Worm (Caenorhabditis elegans) whole organism, mixed stage, embryonic: ENCODE results near the gene srx-95.

Experiments used
- M03D4.4 ChIP-seq: sonication (generic microtip); optimal IDR thresholded peaks from 2 replicates; lab custom pipeline; 2017; ENCODE audit warnings: mild to moderate bottlenecking, missing genetic modification characterization, missing compliant biosample characterization
- bed-3 ChIP-seq: fragments of 200-800 bp; sonication (Bioruptor generic); optimal IDR thresholded peaks from 3 replicates; lab custom pipeline; 2018; ENCODE audit warnings: mild to moderate bottlenecking, missing genetic modification characterization, moderate library complexity, missing compliant biosample characterization
- blmp-1 ChIP-seq: fragments of 150-350 bp; optimal IDR thresholded peaks from 2 replicates; lab custom pipeline; 2014; ENCODE audit warnings: missing biosample characterization, missing genetic modification characterization
- ceh-39 ChIP-seq: fragments of 150-350 bp; optimal IDR thresholded peaks from 2 replicates; lab custom pipeline; 2014; ENCODE audit warnings: missing biosample characterization, missing genetic modification characterization
- ceh-43 ChIP-seq: fragments of 200-800 bp; sonication (Bioruptor generic); optimal IDR thresholded peaks from 2 replicates; lab custom pipeline; 2018; ENCODE audit warnings: mild to moderate bottlenecking, missing genetic modification characterization, moderate library complexity, missing compliant biosample characterization
- ceh-83 ChIP-seq: fragments of 200-800 bp; sonication (Bioruptor generic); optimal IDR thresholded peaks from 2 replicates; lab custom pipeline; 2018; ENCODE audit warnings: mild to moderate bottlenecking, missing genetic modification characterization, missing compliant biosample characterization
- ces-1 ChIP-seq: fragments of 150-350 bp; optimal IDR thresholded peaks from 2 replicates; lab custom pipeline; 2014; ENCODE audit warnings: missing biosample characterization, missing genetic modification reagents, missing genetic modification characterization
- cnd-1 ChIP-seq: fragments of 200-800 bp; sonication (Bioruptor generic); optimal IDR thresholded peaks from 2 replicates; lab custom pipeline; 2018; ENCODE audit warnings: mild to moderate bottlenecking, missing genetic modification characterization, missing compliant biosample characterization
- drap-1 ChIP-seq: fragments of 200-800 bp; sonication (Bioruptor generic); optimal IDR thresholded peaks from 3 replicates; lab custom pipeline; 2018; ENCODE audit warnings: mild to moderate bottlenecking, missing genetic modification characterization, missing compliant biosample characterization
- elt-1 ChIP-seq: sonication (generic microtip); optimal IDR thresholded peaks from 2 replicates; lab custom pipeline; 2017; ENCODE audit warnings: missing genetic modification characterization, mild to moderate bottlenecking, missing compliant biosample characterization, antibody characterized with exemption, moderate library complexity, borderline replicate concordance; ENCODE audit not compliant: insufficient read depth
- elt-3 ChIP-seq: fragments of 150-350 bp; optimal IDR thresholded peaks from 2 replicates; lab custom pipeline; 2014; ENCODE audit warnings: missing biosample characterization, missing genetic modification characterization
- flh-1 ChIP-seq: fragments of 200-800 bp; sonication (Bioruptor generic); optimal IDR thresholded peaks from 2 replicates; lab custom pipeline; 2018; ENCODE audit warnings: mild to moderate bottlenecking, missing genetic modification characterization, moderate library complexity, missing compliant biosample characterization
- ham-2 ChIP-seq: fragments of 200-800 bp; sonication (Bioruptor generic); optimal IDR thresholded peaks from 2 replicates; lab custom pipeline; 2018; ENCODE audit warnings: mild to moderate bottlenecking, missing genetic modification characterization, missing compliant biosample characterization
- hlh-1 ChIP-seq: fragments of 150-350 bp; optimal IDR thresholded peaks from 2 replicates; lab custom pipeline; 2014; ENCODE audit warnings: missing biosample characterization, missing genetic modification reagents, missing genetic modification characterization
- lin-13 ChIP-seq: fragments of 150-350 bp; optimal IDR thresholded peaks from 2 replicates; lab custom pipeline; 2014; ENCODE audit warnings: missing biosample characterization, missing genetic modification characterization
- lin-32 ChIP-seq: fragments of 200-800 bp; sonication (Bioruptor generic); optimal IDR thresholded peaks from 2 replicates; lab custom pipeline; 2018; ENCODE audit warnings: mild to moderate bottlenecking, missing genetic modification characterization, missing compliant biosample characterization
- lsy-2 ChIP-seq: fragments of 150-350 bp; optimal IDR thresholded peaks from 2 replicates; lab custom pipeline; 2014; ENCODE audit warnings: missing biosample characterization, missing genetic modification characterization
- mab-5 ChIP-seq: fragments of 150-350 bp; optimal IDR thresholded peaks from 2 replicates; lab custom pipeline; 2014; ENCODE audit warnings: missing biosample characterization, missing genetic modification characterization
- mep-1 ChIP-seq: fragments of 150-350 bp; optimal IDR thresholded peaks from 2 replicates; lab custom pipeline; 2017; ENCODE audit warnings: missing biosample characterization, missing genetic modification reagents, missing genetic modification characterization, inconsistent platforms
- mls-2 ChIP-seq: sonication (generic microtip); optimal IDR thresholded peaks from 2 replicates; lab custom pipeline; 2016; ENCODE audit warnings: mild to moderate bottlenecking, missing genetic modification characterization, moderate library complexity, missing compliant biosample characterization
- nhr-12 ChIP-seq: fragments of 150-350 bp; optimal IDR thresholded peaks from 2 replicates; lab custom pipeline; 2014; ENCODE audit warnings: missing biosample characterization, missing genetic modification characterization
- nhr-237 ChIP-seq: fragments of 150-350 bp; optimal IDR thresholded peaks from 2 replicates; lab custom pipeline; 2014; ENCODE audit warnings: missing biosample characterization, missing genetic modification characterization
- nhr-28 ChIP-seq: fragments of 150-350 bp; optimal IDR thresholded peaks from 2 replicates; lab custom pipeline; 2014; ENCODE audit warnings: missing biosample characterization, missing genetic modification characterization
- nhr-76 ChIP-seq: sonication (generic microtip); optimal IDR thresholded peaks from 2 replicates; lab custom pipeline; 2017; ENCODE audit warnings: missing biosample characterization, missing genetic modification characterization
- pha-4 ChIP-seq: fragments of 150-350 bp; optimal IDR thresholded peaks from 2 replicates; lab custom pipeline; 2018; ENCODE audit warnings: missing biosample characterization, missing genetic modification reagents, missing genetic modification characterization
- sptf-1 ChIP-seq: sonication (generic microtip); optimal IDR thresholded peaks from 2 replicates; lab custom pipeline; 2017; ENCODE audit warnings: mild to moderate bottlenecking, missing genetic modification characterization, moderate library complexity, missing compliant biosample characterization
- tbx-8 ChIP-seq: fragments of 200-800 bp; sonication (Bioruptor generic); optimal IDR thresholded peaks from 2 replicates; lab custom pipeline; 2018; ENCODE audit warnings: mild to moderate bottlenecking, missing genetic modification characterization, moderate library complexity, missing compliant biosample characterization
- unc-120 ChIP-seq: sonication (generic microtip); optimal IDR thresholded peaks from 2 replicates; lab custom pipeline; 2017; ENCODE audit warnings: missing genetic modification characterization, missing compliant biosample characterization; ENCODE audit not compliant: poor library complexity, severe bottlenecking
- unc-39 ChIP-seq: fragments of 150-350 bp; optimal IDR thresholded peaks from 2 replicates; lab custom pipeline; 2014; ENCODE audit warnings: missing biosample characterization, missing genetic modification characterization
- unc-62 ChIP-seq: fragments of 150-350 bp; optimal IDR thresholded peaks from 2 replicates; lab custom pipeline; 2014; ENCODE audit warnings: missing biosample characterization, missing genetic modification reagents, missing genetic modification characterization
- zip-8 ChIP-seq: fragments of 150-350 bp; optimal IDR thresholded peaks from 2 replicates; lab custom pipeline; 2014; ENCODE audit warnings: missing biosample characterization, missing genetic modification characterization

The srx-95 gene

DNA sequence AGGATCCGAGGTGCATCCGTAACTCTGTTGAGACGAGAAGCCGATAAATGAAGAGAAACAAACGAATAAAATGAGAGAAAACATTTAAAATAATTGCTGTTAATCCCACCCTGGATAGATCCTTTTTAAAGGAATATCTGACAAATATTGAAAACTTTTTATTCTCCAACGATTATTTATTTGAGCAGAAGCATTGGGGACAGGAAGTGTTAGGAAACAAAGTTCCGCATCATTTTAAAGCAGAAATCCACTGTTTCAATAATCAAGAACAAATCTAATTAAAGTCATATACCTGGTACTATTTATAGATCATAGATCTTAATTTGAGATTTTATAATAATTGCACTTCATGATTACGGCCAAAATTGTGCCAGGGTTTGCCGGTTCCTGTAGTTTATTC is 3.6 kb downstream of the srx-95 start, which contains the start of gene F41G3.20:
F41G3.20 (minus strand) TSS at position 101 of the 400 bp plus-strand sequence.
- TF ChIP-seq sptf-1 (tag; lab: Kevin White, UChicago) (no peak), unc-62 (GFP tag; lab: Kevin White, UChicago) (no peak), mab-5 (tag; lab: Kevin White, UChicago) (no peak), ceh-43 (no peak), ceh-83 (no peak), cnd-1 (tag; lab: Kevin White, UChicago) (no peak), M03D4.4 (tag; lab: Kevin White, UChicago) (no peak), elt-1 (tag; lab: Kevin White, UChicago) (no peak), hlh-1 (tag; lab: Kevin White, UChicago) (no peak), nhr-237 (tag; lab: Kevin White, UChicago) (no peak), drap-1 (GFP tag; lab: Kevin White, UChicago) (no peak), lin-13 (tag; lab: Kevin White, UChicago) (no peak), blmp-1 (no peak), lin-32 (GFP tag; lab: Kevin White, UChicago) (no peak), ham-2 (no peak), nhr-28 (tag; lab: Kevin White, UChicago) (no peak), ceh-39 (tag; lab: Kevin White, UChicago) (no peak), lsy-2 (tag; lab: Kevin White, UChicago) (no peak)

DNA sequence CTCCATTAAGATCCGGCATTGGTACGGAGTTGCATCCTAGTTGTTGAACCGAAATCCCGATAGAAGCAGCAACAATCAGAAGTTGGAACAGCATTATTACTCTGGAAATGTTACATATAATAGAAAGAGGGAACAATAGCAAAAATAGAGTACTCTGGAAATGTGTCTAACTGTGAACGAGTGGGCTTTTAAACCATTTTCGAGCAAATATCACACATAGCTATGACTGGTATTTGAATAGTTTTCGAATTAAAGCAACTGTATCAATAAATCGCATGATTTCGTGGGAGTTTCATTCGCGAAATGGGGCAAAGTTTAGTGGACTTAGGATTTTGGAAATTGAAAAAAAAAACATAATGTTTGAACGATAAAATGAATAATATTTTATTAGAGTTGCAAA is 5.1 kb downstream of the srx-95 start, which contains the start of gene F41G3.10:
F41G3.10 (minus strand) TSS at position 101 of the 400 bp plus-strand sequence.
- TF ChIP-seq sptf-1 (tag; lab: Kevin White, UChicago) (no peak), mls-2 (tag; lab: Kevin White, UChicago) (no peak), nhr-237 (tag; lab: Kevin White, UChicago) (no peak), flh-1 (GFP tag; lab: Kevin White, UChicago) (no peak), unc-39 (no peak), ces-1 (GFP tag; lab: Kevin White, UChicago) (no peak), mep-1 (tag; lab: Kevin White, UChicago) (no peak), M03D4.4 (tag; lab: Kevin White, UChicago) (no peak), lin-13 (tag; lab: Kevin White, UChicago) (no peak), nhr-76 (tag; lab: Kevin White, UChicago) (no peak)
- TF ChIP-seq, all 35 proteins: peak for 0

- TF ChIP-seq nhr-12 (tag; lab: Kevin White, UChicago) = no peak
- TF ChIP-seq ceh-39 (tag; lab: Kevin White, UChicago) = no peak
- TF ChIP-seq M03D4.4 (tag; lab: Kevin White, UChicago) = no peak
- TF ChIP-seq elt-3 (tag; lab: Kevin White, UChicago) = no peak
- TF ChIP-seq unc-120 (tag; lab: Kevin White, UChicago) = no peak
- no peak for TF ChIP-seq ceh-83
- TF ChIP-seq zip-8 (tag; lab: Kevin White, UChicago) = no peak
- TF ChIP-seq pha-4 (tag; lab: Kevin White, UChicago) = no peak
- TF ChIP-seq, all 35 proteins: peak for 0
Measured at ce11 chrII:6746404-6746803, 8.2 kb downstream of the srx-95 start, which contains the start of gene F41G3.5. Gene F41G3.5 (plus strand): TSS chrII:6746704.

DNA sequence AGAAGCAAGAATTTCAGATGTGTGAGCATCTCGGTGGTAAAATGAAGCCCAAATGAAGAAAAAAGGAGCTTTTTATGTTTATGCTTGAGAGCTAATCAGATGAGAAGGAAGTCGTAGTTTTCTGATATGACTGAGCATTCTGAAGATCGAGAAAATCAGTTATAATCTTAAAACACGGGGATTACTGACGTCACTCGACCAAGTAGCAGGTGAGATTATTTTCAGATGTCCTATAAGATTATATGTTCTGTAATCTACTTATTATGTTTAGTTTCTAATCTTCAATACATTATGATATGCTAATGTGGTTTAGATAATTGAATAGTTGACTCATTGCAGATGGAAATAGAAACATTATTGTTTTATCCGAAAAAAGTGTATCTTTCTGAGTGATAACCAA is 8.8 kb downstream of the srx-95 start, which contains the start of gene ins-14:
ins-14 (minus strand) TSS at position 32 of the 400 bp plus-strand sequence.
- TF ChIP-seq nhr-237 (tag; lab: Kevin White, UChicago) = no peak
- TF ChIP-seq unc-62 (GFP tag; lab: Kevin White, UChicago) = no peak
- TF ChIP-seq ham-2 = no peak
- TF ChIP-seq mls-2 (tag; lab: Kevin White, UChicago) = no peak
- TF ChIP-seq hlh-1 (tag; lab: Kevin White, UChicago) = no peak
- no peak for TF ChIP-seq ces-1 (GFP tag; lab: Kevin White, UChicago)
- TF ChIP-seq bed-3 (GFP tag; lab: Kevin White, UChicago) = no peak
- TF ChIP-seq tbx-8 (GFP tag; lab: Kevin White, UChicago) = no peak
- TF ChIP-seq pha-4 (tag; lab: Kevin White, UChicago) = no peak
- TF ChIP-seq lsy-2 (tag; lab: Kevin White, UChicago) = no peak
- no peak for TF ChIP-seq M03D4.4 (tag; lab: Kevin White, UChicago)
- TF ChIP-seq ceh-39 (tag; lab: Kevin White, UChicago) = no peak
- no peak for TF ChIP-seq zip-8 (tag; lab: Kevin White, UChicago)
- no peak for TF ChIP-seq sptf-1 (tag; lab: Kevin White, UChicago)
- TF ChIP-seq lin-13 (tag; lab: Kevin White, UChicago) = no peak
- no peak for TF ChIP-seq unc-120 (tag; lab: Kevin White, UChicago)
- TF ChIP-seq ceh-83 = no peak
- no peak for TF ChIP-seq blmp-1
